Fruit fly (Drosophila melanogaster): Measurements from ENCODE around the gene CG43251.

CG43251 gene

dm6 chr3L:20758583-20758982 lies at the start of gene CG43251:
CG43251 (plus strand) TSS chr3L:20758883.
- TF ChIP-seq psq (optimal IDR thresholded peaks at IDR 0.05) (no peak), ttk (optimal IDR thresholded peaks at IDR 0.05) (no peak), Myc (optimal IDR thresholded peaks at IDR 0.05) (no peak), Sin3A (optimal IDR thresholded peaks at IDR 0.05) (no peak), insv (optimal IDR thresholded peaks at IDR 0.05) (no peak), h (optimal IDR thresholded peaks at IDR 0.05) (no peak)

dm6 chr3L:20710475-20711177 lies 48.1 kb upstream of the CG43251 start:
- TF ChIP-seq ttk (optimal IDR thresholded peaks at IDR 0.05) (no peak), Myc (optimal IDR thresholded peaks at IDR 0.05) (no peak), Sin3A (optimal IDR thresholded peaks at IDR 0.05) (no peak), h (optimal IDR thresholded peaks at IDR 0.05) (no peak)

dm6 chr3L:20711397-20711796 lies 47.3 kb upstream of the CG43251 start:
- TF ChIP-seq insv (optimal IDR thresholded peaks at IDR 0.05) (no peak), h (optimal IDR thresholded peaks at IDR 0.05) (no peak), Sin3A (optimal IDR thresholded peaks at IDR 0.05) (no peak), psq (optimal IDR thresholded peaks at IDR 0.05) (no peak), ttk (optimal IDR thresholded peaks at IDR 0.05) (no peak), Myc (optimal IDR thresholded peaks at IDR 0.05) (no peak)

- TF ChIP-seq Myc (optimal IDR thresholded peaks at IDR 0.05) (no peak), h (optimal IDR thresholded peaks at IDR 0.05) (no peak), psq (optimal IDR thresholded peaks at IDR 0.05) (no peak), Sin3A (optimal IDR thresholded peaks at IDR 0.05) (no peak), insv (optimal IDR thresholded peaks at IDR 0.05) (no peak), ttk (optimal IDR thresholded peaks at IDR 0.05) (no peak)
These were observed 44.9 kb upstream of the CG43251 start, which contains the start of gene CG34260 for dm6 chr3L:20713800-20714199. CG34260 (plus strand) TSS chr3L:20714100.

- no peak for TF ChIP-seq psq (optimal IDR thresholded peaks at IDR 0.05)
- no peak for TF ChIP-seq insv (optimal IDR thresholded peaks at IDR 0.05)
- no peak for TF ChIP-seq Myc (optimal IDR thresholded peaks at IDR 0.05)
- TF ChIP-seq ttk (optimal IDR thresholded peaks at IDR 0.05) = no peak
- no peak for TF ChIP-seq Sin3A (optimal IDR thresholded peaks at IDR 0.05)
- no peak for TF ChIP-seq h (optimal IDR thresholded peaks at IDR 0.05)
These were observed 39.6 kb upstream of the CG43251 start, which contains the start of gene cmpy for dm6 chr3L:20719100-20719499. cmpy (minus strand) TSS chr3L:20719200.

DNA sequence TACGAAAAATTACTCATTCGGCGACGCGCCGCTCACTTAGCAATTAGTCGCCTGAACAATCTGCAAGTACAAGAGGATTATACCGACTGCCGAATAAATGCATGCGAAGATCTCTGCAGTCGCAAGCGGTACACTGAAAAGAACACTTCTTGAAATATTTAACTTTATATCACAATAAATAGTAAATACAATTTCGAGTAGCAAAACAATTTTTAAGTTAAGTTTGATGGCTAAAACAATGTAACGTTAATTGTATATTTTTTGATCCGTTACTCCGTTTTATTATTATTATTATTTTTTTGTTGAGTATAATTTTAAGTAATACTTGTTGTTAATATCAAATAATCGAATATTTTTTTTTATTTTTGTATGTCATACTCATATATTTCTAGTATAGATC lies 29.3 kb upstream of the CG43251 start:
- TF ChIP-seq insv (optimal IDR thresholded peaks at IDR 0.05) (no peak), h (optimal IDR thresholded peaks at IDR 0.05) (no peak), Myc (optimal IDR thresholded peaks at IDR 0.05) (no peak), ttk (optimal IDR thresholded peaks at IDR 0.05) (no peak), Sin3A (optimal IDR thresholded peaks at IDR 0.05) (no peak), psq (optimal IDR thresholded peaks at IDR 0.05) (no peak)

DNA sequence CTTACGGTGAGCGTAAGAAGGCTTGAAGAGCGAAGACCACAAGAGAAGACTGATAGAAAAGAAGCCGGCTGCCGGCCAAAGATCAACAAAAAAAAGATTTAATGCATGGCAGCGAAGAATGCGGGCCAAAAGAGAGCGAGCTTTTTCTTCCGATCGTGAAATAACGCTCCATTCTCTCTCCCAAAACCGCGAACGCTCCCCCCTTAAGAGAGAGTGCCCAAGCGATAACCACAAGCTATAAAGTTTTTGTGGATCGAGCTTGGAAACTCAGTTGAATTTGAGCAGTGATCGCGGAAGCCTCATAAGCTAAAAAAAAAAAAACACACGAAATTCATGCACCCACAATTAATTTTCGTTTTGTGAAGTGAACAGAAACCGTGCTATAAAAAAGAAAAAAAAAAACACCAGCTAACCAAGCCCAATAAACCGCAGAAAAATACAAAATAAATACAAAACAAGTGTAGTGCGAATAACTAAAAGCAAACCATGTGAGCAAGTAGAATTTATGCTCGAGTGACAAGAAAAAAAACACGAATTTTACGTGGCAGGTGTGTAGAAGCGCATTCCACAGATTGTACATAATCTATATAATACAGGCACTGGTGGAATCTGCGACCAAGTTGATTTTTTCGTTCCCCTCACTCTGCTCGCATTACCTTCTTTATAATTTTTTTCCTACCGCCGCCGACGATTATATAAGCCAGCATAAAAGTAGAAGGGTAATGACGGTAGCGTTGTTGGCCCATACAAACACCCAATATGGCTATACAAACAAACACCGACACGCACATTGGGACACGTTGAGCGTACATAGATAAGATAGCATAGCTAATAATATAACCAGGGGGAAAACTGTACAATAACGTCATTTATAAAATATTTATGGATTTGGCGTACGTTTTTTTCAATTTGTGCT lies 28.1 kb upstream of the CG43251 start, which contains the start of gene CG13252:
Gene CG13252, plus strand, starts transcription at position 269 of the 916 bp plus-strand sequence.
- TF ChIP-seq insv (optimal IDR thresholded peaks at IDR 0.05) (no peak), psq (optimal IDR thresholded peaks at IDR 0.05) (no peak), ttk (optimal IDR thresholded peaks at IDR 0.05) (no peak), Myc (optimal IDR thresholded peaks at IDR 0.05) (no peak), h (optimal IDR thresholded peaks at IDR 0.05) (no peak), Sin3A (optimal IDR thresholded peaks at IDR 0.05) (no peak)

DNA sequence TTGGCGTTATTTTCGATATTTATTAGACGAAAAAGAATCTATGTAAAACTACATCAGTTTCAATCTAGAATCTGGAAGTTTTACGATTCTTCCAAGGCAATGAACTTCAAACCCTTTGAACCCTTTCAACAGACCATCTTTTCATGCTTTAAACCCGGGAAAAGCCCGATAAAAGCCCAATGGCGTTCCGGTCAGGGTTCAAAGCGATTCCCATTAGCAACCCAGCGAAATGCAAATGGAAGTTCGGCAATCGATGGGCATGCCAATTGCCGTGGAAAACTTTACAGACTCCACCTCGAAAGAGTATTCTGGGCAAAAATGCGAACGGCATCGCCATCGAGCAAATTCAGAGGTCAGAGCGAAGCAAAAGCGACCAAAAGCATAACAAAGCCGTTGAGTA lies 26.2 kb upstream of the CG43251 start:
- TF ChIP-seq Sin3A (optimal IDR thresholded peaks at IDR 0.05) = no peak
- no peak for TF ChIP-seq insv (optimal IDR thresholded peaks at IDR 0.05)
- no peak for TF ChIP-seq ttk (optimal IDR thresholded peaks at IDR 0.05)
- no peak for TF ChIP-seq h (optimal IDR thresholded peaks at IDR 0.05)
- TF ChIP-seq psq (optimal IDR thresholded peaks at IDR 0.05) = no peak
- TF ChIP-seq Myc (optimal IDR thresholded peaks at IDR 0.05) = no peak

DNA sequence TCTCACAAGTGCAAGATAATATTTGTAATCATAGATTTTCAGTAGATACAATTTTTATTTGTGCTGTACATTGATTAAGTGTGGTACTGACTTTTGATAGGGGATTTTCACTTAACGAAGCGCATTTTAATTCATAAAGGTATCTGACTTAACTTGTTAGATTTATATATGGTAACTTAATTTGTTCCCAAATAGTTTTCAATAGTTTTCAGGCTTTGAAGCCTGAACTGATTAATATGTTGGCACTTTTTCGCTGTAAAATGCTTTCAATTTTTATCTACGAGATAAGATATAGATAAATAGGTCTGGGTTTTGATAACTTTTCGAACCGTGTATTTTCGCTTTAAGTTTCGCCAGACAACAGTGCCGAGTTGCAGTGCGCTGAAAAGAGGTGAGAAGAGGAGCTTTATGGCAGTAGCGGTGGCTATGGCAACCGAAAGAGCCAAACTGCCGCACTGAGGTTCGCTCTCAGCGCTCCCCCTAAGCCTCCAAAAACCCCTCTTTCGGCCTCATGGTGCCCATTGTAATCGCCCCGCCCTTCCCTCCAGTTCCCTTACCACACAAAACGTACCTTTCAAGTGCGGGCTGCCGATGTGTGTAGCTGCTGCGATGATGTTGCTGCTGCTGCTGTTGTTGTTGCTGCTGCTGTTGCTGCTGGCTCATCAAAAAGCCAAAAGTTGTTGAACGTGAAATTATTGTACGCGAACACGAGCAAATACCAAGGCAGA lies 25.0 kb upstream of the CG43251 start:
- TF ChIP-seq h (optimal IDR thresholded peaks at IDR 0.05) (no peak), Sin3A (optimal IDR thresholded peaks at IDR 0.05) (no peak), psq (optimal IDR thresholded peaks at IDR 0.05) (no peak), ttk (optimal IDR thresholded peaks at IDR 0.05) (no peak), insv (optimal IDR thresholded peaks at IDR 0.05) (no peak), Myc (optimal IDR thresholded peaks at IDR 0.05) (no peak)

- TF ChIP-seq ttk (optimal IDR thresholded peaks at IDR 0.05) = no peak
- no peak for TF ChIP-seq Sin3A (optimal IDR thresholded peaks at IDR 0.05)
- TF ChIP-seq h (optimal IDR thresholded peaks at IDR 0.05) = no peak
These were observed 24.4 kb upstream of the CG43251 start for dm6 chr3L:20734258-20734624.

dm6 chr3L:20736266-20736665 lies 22.4 kb upstream of the CG43251 start:
- TF ChIP-seq Sin3A (optimal IDR thresholded peaks at IDR 0.05) = no peak
- TF ChIP-seq psq (optimal IDR thresholded peaks at IDR 0.05) = no peak
- no peak for TF ChIP-seq h (optimal IDR thresholded peaks at IDR 0.05)
- no peak for TF ChIP-seq ttk (optimal IDR thresholded peaks at IDR 0.05)
- no peak for TF ChIP-seq insv (optimal IDR thresholded peaks at IDR 0.05)
- no peak for TF ChIP-seq Myc (optimal IDR thresholded peaks at IDR 0.05)

DNA sequence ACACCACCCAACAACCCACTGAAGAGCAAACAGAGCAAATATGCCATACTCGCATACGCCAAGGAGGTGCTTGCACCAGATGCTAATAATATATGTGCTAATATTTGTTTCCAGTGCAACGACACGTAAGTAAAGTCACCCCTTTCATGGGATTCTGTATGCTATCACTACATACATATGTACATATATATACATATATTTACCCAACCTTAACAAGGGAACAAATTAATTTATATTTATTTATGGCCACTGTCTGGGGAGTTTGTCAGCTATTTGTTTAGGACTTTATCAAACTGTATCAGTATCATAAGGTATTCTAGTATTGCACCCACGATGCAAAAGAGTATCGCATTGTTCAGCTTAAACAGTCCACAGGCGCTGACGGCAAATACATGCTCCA lies 21.3 kb upstream of the CG43251 start:
- no peak for TF ChIP-seq insv (optimal IDR thresholded peaks at IDR 0.05)
- TF ChIP-seq Sin3A (optimal IDR thresholded peaks at IDR 0.05) = no peak
- TF ChIP-seq ttk (optimal IDR thresholded peaks at IDR 0.05) = no peak
- no peak for TF ChIP-seq psq (optimal IDR thresholded peaks at IDR 0.05)
- TF ChIP-seq h (optimal IDR thresholded peaks at IDR 0.05) = no peak
- no peak for TF ChIP-seq Myc (optimal IDR thresholded peaks at IDR 0.05)

Measured in Kc167 (cell line).